Worm (Caenorhabditis elegans) whole organism, L1 larva: ENCODE data around the gene nduf-2.2.

Experiments
- aly-2 ChIP-seq: fragments of 150-350 bp; optimal IDR thresholded peaks from 2 replicates; lab custom pipeline; 2014; ENCODE audit warnings: missing biosample characterization, missing genetic modification characterization
- ceh-82 ChIP-seq, 3 experiments: fragments of 150-350 bp in 1 of 3; sonication (generic microtip) in 2 of 3; optimal IDR thresholded peaks; 2 replicates each; lab custom pipeline; 2014 to 2017; ENCODE audit warnings: missing biosample characterization in 3 of 3, missing genetic modification characterization in 3 of 3
- elt-3 ChIP-seq, 6 experiments: fragments of 150-350 bp in 1 of 6; sonication (generic microtip); optimal IDR thresholded peaks; 2 replicates each; lab custom pipeline; 2017 to 2018; ENCODE audit warnings: missing biosample characterization in 6 of 6, missing genetic modification characterization in 6 of 6, inconsistent platforms in 1 of 6
- lin-39 ChIP-seq: fragments of 150-350 bp; optimal IDR thresholded peaks from 2 replicates; lab custom pipeline; 2014; ENCODE audit warnings: missing biosample characterization, missing genetic modification reagents, missing genetic modification characterization
- lir-3 ChIP-seq: sonication (generic microtip); optimal IDR thresholded peaks from 2 replicates; lab custom pipeline; 2016; ENCODE audit warnings: mild to moderate bottlenecking, missing genetic modification characterization, moderate library complexity, missing compliant biosample characterization; ENCODE audit not compliant: poor library complexity
- mep-1 ChIP-seq: fragments of 150-350 bp; optimal IDR thresholded peaks from 2 replicates; lab custom pipeline; 2014; ENCODE audit warnings: missing biosample characterization, missing genetic modification characterization
- nhr-28 ChIP-seq: fragments of 150-350 bp; optimal IDR thresholded peaks from 2 replicates; lab custom pipeline; 2014; ENCODE audit warnings: missing biosample characterization, missing genetic modification characterization
- sox-4 ChIP-seq: sonication (generic microtip); optimal IDR thresholded peaks from 2 replicates; lab custom pipeline; 2016; ENCODE audit warnings: missing genetic modification characterization, missing compliant biosample characterization

DNA sequence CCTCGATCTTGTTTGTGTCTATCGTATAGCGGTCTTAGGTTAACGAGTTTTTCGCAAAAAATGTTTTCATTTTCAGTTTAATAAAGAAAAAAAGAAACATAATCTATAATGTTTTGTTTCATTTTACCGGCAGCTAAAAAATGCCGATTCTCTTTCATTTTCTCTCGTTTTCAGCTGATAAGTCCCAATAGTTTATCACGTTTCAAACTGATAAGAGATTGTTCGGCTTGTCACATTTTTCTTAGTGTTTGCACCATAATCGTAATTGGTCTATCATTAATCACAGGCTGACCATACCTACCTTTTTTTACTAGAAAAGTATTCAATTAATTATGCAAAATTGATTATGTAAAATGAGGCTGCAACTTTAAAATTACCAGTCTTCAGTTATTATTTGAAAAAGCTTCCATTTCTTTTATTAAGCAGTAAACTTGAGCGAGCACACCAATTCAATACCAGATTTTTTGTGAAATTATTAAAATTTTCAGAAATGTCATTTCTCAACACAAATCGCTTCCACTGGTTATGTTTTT is 30.2 kb downstream of the nduf-2.2 start, which contains the start of gene F23F12.13:
- TF ChIP-seq lin-39 (tag; lab: Kevin White, UChicago): no peak
- TF ChIP-seq lir-3 (tag; lab: Kevin White, UChicago): no peak
- TF ChIP-seq ceh-82 (tag; optimal IDR thresholded peaks at IDR 0.05; lab: Kevin White, UChicago): no peak
- no peak for TF ChIP-seq nhr-28
- no peak for TF ChIP-seq elt-3 (tag; optimal IDR thresholded peaks at IDR 0.05; lab: Kevin White, UChicago)
- no peak for TF ChIP-seq mep-1 (tag; lab: Kevin White, UChicago)
- TF ChIP-seq sox-4 (tag; lab: Kevin White, UChicago): no peak
- TF ChIP-seq aly-2 (tag; lab: Kevin White, UChicago): no peak
